Fruit fly (Drosophila melanogaster) whole organism: ENCODE results near the gene Ilp8.

ENCODE experiments used
- CG8478 ChIP-seq: fragments of >200 bp; optimal IDR thresholded peaks from 2 replicates; lab custom pipeline; 2018; ENCODE audit warnings: inconsistent platforms
- Dll ChIP-seq: fragments of >200 bp; optimal IDR thresholded peaks from 2 replicates; lab custom pipeline; 2017
- EcR ChIP-seq, 2 experiments: fragments of >200 bp; optimal IDR thresholded peaks; 2 replicates each; lab custom pipeline; 2017; ENCODE audit warnings: missing biosample characterization in 2 of 2, missing genetic modification characterization in 2 of 2, missing genetic modification reagents in 2 of 2
- pan ChIP-seq: fragments of >200 bp; optimal IDR thresholded peaks from 2 replicates; lab custom pipeline; 2017
- psq ChIP-seq: fragments of >200 bp; optimal IDR thresholded peaks from 2 replicates; lab custom pipeline; 2017
- usp ChIP-seq: fragments of >200 bp; optimal IDR thresholded peaks from 2 replicates; lab custom pipeline; 2017; ENCODE audit warnings: missing biosample characterization, missing genetic modification characterization, mixed read lengths

- TF ChIP-seq psq (lab: Kevin White, UChicago) (no peak), usp (no peak), pan (lab: Kevin White, UChicago) (no peak), CG8478 (lab: Kevin White, UChicago) (no peak), EcR (GFP tag; optimal IDR thresholded peaks at IDR 0.05; lab: Kevin White, UChicago) (no peak), Dll (lab: Kevin White, UChicago) (no peak)
Measured at dm6 chr3L:16987347-16987746, 44.5 kb downstream of the Ilp8 start.
